Worm (Caenorhabditis elegans): ENCODE data around the gene fkb-3.
A peak's percentile ranks its signal among the peaks of the same experiment; 100 is the strongest.

fkb-3 gene

ce11 chrV:7216016-7216415 is 9.0 kb upstream of the fkb-3 start:
- TF ChIP-seq lin-13 (GFP tag; optimal IDR thresholded peaks at IDR 0.05) = no peak
- TF ChIP-seq nhr-48 (tag; optimal IDR thresholded peaks at IDR 0.05) = no peak
- TF ChIP-seq T26A8.4 (GFP tag; IDR thresholded peaks at IDR 0.05) = no peak
- peak in 1 of 2 experiments; percentile 3 for TF ChIP-seq lsy-2 (tag; optimal IDR thresholded peaks at IDR 0.05)
- TF ChIP-seq rbr-2 (tag; optimal IDR thresholded peaks at IDR 0.05) = peak; percentile 27
- peak; percentile 59 for TF ChIP-seq hlh-30 (tag; optimal IDR thresholded peaks at IDR 0.05; ENCODE audit: insufficient read depth)
- TF ChIP-seq unc-62 (GFP tag; optimal IDR thresholded peaks at IDR 0.05 in 1 of 2) = peak in 1 of 2 experiments; percentile 72
- TF ChIP-seq unc-62 (tag; optimal IDR thresholded peaks at IDR 0.05) = no peak
- TF ChIP-seq ceh-82 (tag; optimal IDR thresholded peaks at IDR 0.05) = no peak
- TF ChIP-seq mep-1 (tag; optimal IDR thresholded peaks at IDR 0.05) = peak; percentile 15
- TF ChIP-seq daf-19 (GFP tag; conservative IDR thresholded peaks at IDR 0.05) = no peak
- TF ChIP-seq set-16 (GFP tag; IDR thresholded peaks at IDR 0.05) = peak; percentile 38

- TF ChIP-seq aly-2 (tag; optimal IDR thresholded peaks at IDR 0.05) = no peak
- TF ChIP-seq aha-1 (tag) = peak; percentile 42
- TF ChIP-seq nhr-77 (tag; optimal IDR thresholded peaks at IDR 0.05) = no peak
- no peak for TF ChIP-seq ztf-7 (tag; optimal IDR thresholded peaks at IDR 0.05)
- TF ChIP-seq daf-16 (GFP tag; optimal IDR thresholded peaks at IDR 0.05) = no peak
- no peak for TF ChIP-seq daf-16 (tag; optimal IDR thresholded peaks at IDR 0.05)
Measured at ce11 chrV:7218988-7219387, 6.0 kb upstream of the fkb-3 start, which contains the start of gene C13F10.5. Gene C13F10.5, minus strand, starts transcription at chrV:7219088.

ce11 chrV:7220973-7221519 is 4.0 kb upstream of the fkb-3 start, which contains the start of the genes C13F10.8, C13F10.6 and kxd-1:
Gene C13F10.8, minus strand, starts transcription at chrV:7221023.
Gene C13F10.6, minus strand, starts transcription at chrV:7221039.
Gene kxd-1, plus strand, starts transcription at chrV:7221469.
- TF ChIP-seq lsy-2 (tag; optimal IDR thresholded peaks at IDR 0.05) = peak in 1 of 2 experiments; percentile 35
- no peak for TF ChIP-seq aly-2 (tag; optimal IDR thresholded peaks at IDR 0.05)
- TF ChIP-seq ceh-28 (tag; optimal IDR thresholded peaks at IDR 0.05) = no peak
- peak; percentile 5 for TF ChIP-seq dpl-1 (GFP tag; optimal IDR thresholded peaks at IDR 0.05)
- no peak for TF ChIP-seq pqm-1 (tag; optimal IDR thresholded peaks at IDR 0.05)
- TF ChIP-seq php-3 (GFP tag; IDR thresholded peaks at IDR 0.05) = no peak
- TF ChIP-seq hmg-1.1 (GFP tag; IDR thresholded peaks at IDR 0.05) = peak; percentile 35; the same call in 1 of the 2 replicates
- no peak for TF ChIP-seq daf-12 (tag; optimal IDR thresholded peaks at IDR 0.05)
- no peak for TF ChIP-seq ceh-62 (tag; optimal IDR thresholded peaks at IDR 0.05)
- peak in 1 of 2 experiments; percentile 32 for TF ChIP-seq unc-62 (GFP tag; optimal IDR thresholded peaks at IDR 0.05 in 1 of 2)
- no peak for TF ChIP-seq unc-62 (tag; optimal IDR thresholded peaks at IDR 0.05)
- TF ChIP-seq zip-11 (GFP tag; IDR thresholded peaks at IDR 0.05) = no peak
- TF ChIP-seq jun-1 (tag; optimal IDR thresholded peaks at IDR 0.05) = no peak
- no peak for TF ChIP-seq nhr-111 (GFP tag; optimal IDR thresholded peaks at IDR 0.05)
- TF ChIP-seq hlh-11 (tag; optimal IDR thresholded peaks at IDR 0.05) = peak; percentile 4
- TF ChIP-seq ceh-20 (GFP tag; IDR thresholded peaks at IDR 0.05) = no peak
- TF ChIP-seq Y75B8A.6 (GFP tag; IDR thresholded peaks at IDR 0.05) = no peak
- TF ChIP-seq nhr-77 (tag; optimal IDR thresholded peaks at IDR 0.05) = no peak
- 0 out of 2 replicates have a peak, but pooled peaks have one; percentile 15 for TF ChIP-seq lin-38 (GFP tag; IDR thresholded peaks at IDR 0.05)
- TF ChIP-seq spr-1 (tag; optimal IDR thresholded peaks at IDR 0.05) = no peak
- no peak for TF ChIP-seq ZK546.5 (tag; optimal IDR thresholded peaks at IDR 0.05)
- TF ChIP-seq nhr-6 (tag; optimal IDR thresholded peaks at IDR 0.05) = peak; percentile 37
- no peak for TF ChIP-seq F49E8.2 (tag; optimal IDR thresholded peaks at IDR 0.05; ENCODE audit: borderline replicate concordance)
- TF ChIP-seq fkh-10 (GFP tag; optimal IDR thresholded peaks at IDR 0.05) = no peak
- TF ChIP-seq F44E2.7 (GFP tag; IDR thresholded peaks at IDR 0.05) = no peak
- no peak for TF ChIP-seq mxl-3 (GFP tag; optimal IDR thresholded peaks at IDR 0.05)
- TF ChIP-seq pha-4 (GFP tag; IDR thresholded peaks at IDR 0.05) = no peak
- no peak for TF ChIP-seq pha-4 (tag; optimal IDR thresholded peaks at IDR 0.05)
- no peak for TF ChIP-seq F10B5.3 (tag; optimal IDR thresholded peaks at IDR 0.05)
- peak; percentile 36 for TF ChIP-seq hlh-30 (tag; optimal IDR thresholded peaks at IDR 0.05; ENCODE audit: insufficient read depth)
- no peak for TF ChIP-seq nhr-11 (tag; optimal IDR thresholded peaks at IDR 0.05)
- TF ChIP-seq D1046.2 (GFP tag; IDR thresholded peaks at IDR 0.05) = no peak

Data from whole organism, L4 larva.